Worm (Caenorhabditis elegans) whole organism, midembryonic: ENCODE measurements around the gene R04D3.3.

Experiments used
- T22C8.4 ChIP-seq: fragments of 200-800 bp; sonication (Bioruptor generic); IDR thresholded peaks from 2 replicates; pipeline ENCODE4 v1.3.6; 2022; ENCODE audit warnings: missing genetic modification characterization, missing compliant biosample characterization
- cog-1 ChIP-seq: sonication (generic microtip); optimal IDR thresholded peaks from 2 replicates; lab custom pipeline; 2016; ENCODE audit warnings: missing genetic modification characterization, missing compliant biosample characterization
- flt-1 ChIP-seq: fragments of 200-800 bp; sonication (Bioruptor generic); IDR thresholded peaks from 2 replicates; pipeline ENCODE4 v1.3.6; 2022; ENCODE audit warnings: missing genetic modification characterization, missing compliant biosample characterization
- klf-2 ChIP-seq: fragments of 200-800 bp; sonication (Bioruptor generic); conservative IDR thresholded peaks from 2 replicates; pipeline ENCODE4 v1.3.6; 2022; ENCODE audit warnings: missing genetic modification reagents, missing genetic modification characterization, missing compliant biosample characterization
- med-1 ChIP-seq: sonication (generic microtip); optimal IDR thresholded peaks from 2 replicates; lab custom pipeline; 2017; ENCODE audit warnings: missing genetic modification characterization, mild to moderate bottlenecking, missing compliant biosample characterization, antibody characterized with exemption, missing genetic modification reagents; ENCODE audit not compliant: insufficient read depth
- ref-1 ChIP-seq: fragments of 200-800 bp; sonication (Bioruptor generic); conservative IDR thresholded peaks from 2 replicates; pipeline ENCODE4 v1.3.6; 2022; ENCODE audit warnings: missing genetic modification reagents, missing genetic modification characterization, missing compliant biosample characterization
- tab-1 ChIP-seq: fragments of 200-800 bp; sonication (Bioruptor generic); IDR thresholded peaks from 2 replicates; pipeline ENCODE4 v1.3.6; 2022; ENCODE audit warnings: missing genetic modification characterization, missing compliant biosample characterization
- ztf-23 ChIP-seq: fragments of 200-800 bp; sonication (Bioruptor generic); IDR thresholded peaks from 2 replicates; pipeline ENCODE4 v1.3.6; 2022; ENCODE audit warnings: missing genetic modification reagents, missing genetic modification characterization, missing compliant biosample characterization
- ztf-29 ChIP-seq: fragments of 200-800 bp; sonication (Bioruptor generic); IDR thresholded peaks from 2 replicates; pipeline ENCODE4 v1.3.6; 2022; ENCODE audit warnings: missing genetic modification reagents, missing genetic modification characterization, missing compliant biosample characterization

DNA sequence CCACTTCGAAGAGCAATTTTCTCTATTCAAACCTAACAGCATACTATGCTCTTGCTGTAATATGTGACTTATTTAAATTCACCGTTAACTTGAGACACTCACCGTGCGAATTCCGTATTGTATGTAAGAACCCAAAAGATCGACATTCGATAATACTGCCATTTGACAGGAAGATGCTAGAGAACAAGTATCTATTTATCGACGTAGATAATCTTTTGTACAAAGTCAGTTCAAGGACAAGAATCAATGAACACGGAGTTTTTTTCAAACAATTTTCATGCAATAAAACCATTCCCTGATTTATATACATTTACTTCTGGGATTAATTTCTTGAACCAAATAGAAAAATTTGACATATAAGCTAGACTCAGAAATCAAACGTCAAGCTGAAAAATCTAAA is 42.2 kb downstream of the R04D3.3 start, which contains the start of gene K08H2.7:
- TF ChIP-seq flt-1 (no peak), ztf-23 (GFP tag; lab: Robert Waterston, UW) (no peak), tab-1 (GFP tag; lab: Robert Waterston, UW) (no peak), klf-2 (GFP tag; lab: Robert Waterston, UW) (no peak), ref-1 (GFP tag; lab: Robert Waterston, UW) (no peak), cog-1 (tag; lab: Kevin White, UChicago) (no peak), med-1 (GFP tag; lab: Kevin White, UChicago) (no peak), ztf-29 (GFP tag; lab: Robert Waterston, UW) (no peak), T22C8.4 (GFP tag; lab: Robert Waterston, UW) (no peak)
